Worm (Caenorhabditis elegans) whole organism, young adult: ENCODE results near the gene K04B12.2.
A peak's percentile ranks its signal among the peaks of the same experiment; 100 is the strongest.

Experiments
- B0336.3 ChIP-seq: fragments of 200-800 bp; sonication (Bioruptor generic); IDR thresholded peaks from 2 replicates; pipeline ENCODE4 v1.3.6; 2022; ENCODE audit warnings: missing genetic modification characterization, missing compliant biosample characterization
- C17E4.6 ChIP-seq: fragments of 200-800 bp; sonication (Bioruptor generic); IDR thresholded peaks from 2 replicates; pipeline ENCODE4 v1.3.6; 2022; ENCODE audit warnings: missing genetic modification reagents, missing genetic modification characterization, missing compliant biosample characterization
- D2030.7 ChIP-seq: fragments of 200-800 bp; sonication (Bioruptor generic); IDR thresholded peaks from 2 replicates; pipeline ENCODE4 v1.3.6; 2022; ENCODE audit warnings: missing genetic modification reagents, missing genetic modification characterization, missing compliant biosample characterization
- F52B5.7 ChIP-seq: sonication (generic microtip); optimal IDR thresholded peaks from 2 replicates; lab custom pipeline; 2016; ENCODE audit warnings: mild to moderate bottlenecking, missing genetic modification characterization, missing compliant biosample characterization
- F55B11.4 ChIP-seq: sonication (generic microtip); optimal IDR thresholded peaks from 2 replicates; lab custom pipeline; 2016; ENCODE audit warnings: missing compliant biosample characterization, missing genetic modification characterization, borderline replicate concordance; ENCODE audit not compliant: insufficient read depth
- F57A8.1 ChIP-seq: fragments of 200-800 bp; sonication (Bioruptor generic); optimal IDR thresholded peaks from 2 replicates; lab custom pipeline; 2018; ENCODE audit warnings: mild to moderate bottlenecking, missing genetic modification characterization, moderate library complexity, missing compliant biosample characterization
- F57C9.4 ChIP-seq: sonication (generic microtip); optimal IDR thresholded peaks from 2 replicates; lab custom pipeline; 2017; ENCODE audit warnings: mild to moderate bottlenecking, missing genetic modification characterization, missing compliant biosample characterization
- Y53F4B.3 ChIP-seq: fragments of 200-800 bp; sonication (Bioruptor generic); IDR thresholded peaks from 2 replicates; pipeline ENCODE4 v1.3.6; 2022; ENCODE audit warnings: missing genetic modification reagents, missing genetic modification characterization, missing compliant biosample characterization
- Y53G8AR.9 ChIP-seq: fragments of 200-800 bp; sonication (Bioruptor generic); conservative IDR thresholded peaks from 2 replicates; pipeline ENCODE4 v1.3.6; 2022; ENCODE audit warnings: missing genetic modification reagents, missing genetic modification characterization, missing compliant biosample characterization
- Y56A3A.18 ChIP-seq: fragments of 200-800 bp; sonication (Bioruptor generic); IDR thresholded peaks from 2 replicates; pipeline ENCODE4 v1.3.6; 2022; ENCODE audit warnings: missing genetic modification reagents, missing genetic modification characterization, missing compliant biosample characterization
- Y67H2A.10 ChIP-seq: fragments of 200-800 bp; sonication (Bioruptor generic); conservative IDR thresholded peaks from 2 replicates; pipeline ENCODE4 v1.3.6; 2022; ENCODE audit warnings: missing genetic modification reagents, missing genetic modification characterization, missing compliant biosample characterization
- Y79H2A.3 ChIP-seq: fragments of 200-800 bp; sonication (Bioruptor generic); conservative IDR thresholded peaks from 2 replicates; pipeline ENCODE4 v1.3.6; 2022; ENCODE audit warnings: missing genetic modification reagents, missing genetic modification characterization, missing compliant biosample characterization
- Y95B8A.8 ChIP-seq: fragments of 200-800 bp; sonication (Bioruptor generic); IDR thresholded peaks from 2 replicates; pipeline ENCODE4 v1.3.6; 2022; ENCODE audit warnings: missing genetic modification reagents, missing genetic modification characterization, missing compliant biosample characterization
- atf-7 ChIP-seq: sonication (generic microtip); optimal IDR thresholded peaks from 2 replicates; lab custom pipeline; 2017; ENCODE audit warnings: mild to moderate bottlenecking, missing genetic modification characterization, missing compliant biosample characterization
- athp-1 ChIP-seq: sonication (generic microtip); optimal IDR thresholded peaks from 2 replicates; lab custom pipeline; 2017; ENCODE audit warnings: mild to moderate bottlenecking, missing genetic modification characterization, missing compliant biosample characterization
- attf-3 ChIP-seq: fragments of 200-800 bp; sonication (Bioruptor generic); conservative IDR thresholded peaks from 2 replicates; pipeline ENCODE4 v1.3.6; 2022; ENCODE audit warnings: missing genetic modification reagents, missing genetic modification characterization, missing compliant biosample characterization
- attf-6 ChIP-seq: fragments of 200-800 bp; sonication (Bioruptor generic); IDR thresholded peaks from 2 replicates; pipeline ENCODE4 v1.3.6; 2022; ENCODE audit warnings: missing genetic modification reagents, missing genetic modification characterization, missing compliant biosample characterization
- bed-2 ChIP-seq: fragments of 200-800 bp; sonication (Bioruptor generic); IDR thresholded peaks from 2 replicates; pipeline ENCODE4 v1.3.6; 2022; ENCODE audit warnings: missing genetic modification reagents, missing genetic modification characterization, missing compliant biosample characterization
- cebp-1 ChIP-seq, 2 experiments: fragments of 200-800 bp in 1 of 2; sonication (Bioruptor generic) in 1 of 2; sonication (generic microtip) in 1 of 2; IDR thresholded peaks in 1 of 2; optimal IDR thresholded peaks in 1 of 2; 2 replicates each; pipeline versions ENCODE4 v1.3.6 to Lab custom; 2017 to 2022; ENCODE audit warnings: missing compliant biosample characterization in 2 of 2, missing genetic modification characterization in 2 of 2, mild to moderate bottlenecking in 1 of 2, missing genetic modification reagents in 1 of 2, moderate library complexity in 1 of 2
- ceh-100 ChIP-seq: fragments of 200-800 bp; sonication (Bioruptor generic); IDR thresholded peaks from 2 replicates; pipeline ENCODE4 v1.3.6; 2022; ENCODE audit warnings: missing genetic modification reagents, missing genetic modification characterization, missing compliant biosample characterization
- ceh-27 ChIP-seq: fragments of 200-800 bp; sonication (Bioruptor generic); optimal IDR thresholded peaks from 2 replicates; lab custom pipeline; 2018; ENCODE audit warnings: mild to moderate bottlenecking, missing genetic modification characterization, moderate library complexity, missing compliant biosample characterization
- ceh-40 ChIP-seq: fragments of 200-800 bp; sonication (Bioruptor generic); IDR thresholded peaks from 2 replicates; pipeline ENCODE4 v1.3.6; 2022; ENCODE audit warnings: missing genetic modification characterization, missing compliant biosample characterization
- ceh-79 ChIP-seq: sonication (generic microtip); optimal IDR thresholded peaks from 2 replicates; lab custom pipeline; 2017; ENCODE audit warnings: mild to moderate bottlenecking, missing genetic modification characterization, missing compliant biosample characterization
- ceh-91 ChIP-seq: fragments of 200-800 bp; sonication (Bioruptor generic); IDR thresholded peaks from 2 replicates; pipeline ENCODE4 v1.3.6; 2022; ENCODE audit warnings: missing genetic modification reagents, missing genetic modification characterization, missing compliant biosample characterization
- chd-7 ChIP-seq: sonication (generic microtip); optimal IDR thresholded peaks from 2 replicates; lab custom pipeline; 2016; ENCODE audit warnings: mild to moderate bottlenecking, missing genetic modification characterization, moderate library complexity, missing compliant biosample characterization
- die-1 ChIP-seq: sonication (generic microtip); optimal IDR thresholded peaks from 2 replicates; lab custom pipeline; 2016; ENCODE audit warnings: missing genotype, mild to moderate bottlenecking, missing genetic modification characterization, missing compliant biosample characterization
- dox-1 ChIP-seq: fragments of 200-800 bp; sonication (Bioruptor generic); IDR thresholded peaks from 2 replicates; pipeline ENCODE4 v1.3.6; 2022; ENCODE audit warnings: missing genetic modification reagents, missing genetic modification characterization, missing compliant biosample characterization
- ekl-4 ChIP-seq: fragments of 200-800 bp; sonication (Bioruptor generic); IDR thresholded peaks from 2 replicates; pipeline ENCODE4 v1.3.6; 2022; ENCODE audit warnings: missing genetic modification reagents, missing genetic modification characterization, missing compliant biosample characterization
- fkh-3 ChIP-seq: sonication (generic microtip); optimal IDR thresholded peaks from 2 replicates; lab custom pipeline; 2016; ENCODE audit warnings: mild to moderate bottlenecking, missing genetic modification characterization, missing compliant biosample characterization
- gei-17 ChIP-seq: fragments of 200-800 bp; sonication (Bioruptor generic); optimal IDR thresholded peaks from 2 replicates; lab custom pipeline; 2018; ENCODE audit warnings: mild to moderate bottlenecking, missing genetic modification characterization, missing compliant biosample characterization
- him-1 ChIP-seq: sonication (generic microtip); optimal IDR thresholded peaks from 2 replicates; lab custom pipeline; 2016; ENCODE audit warnings: missing genotype, missing genetic modification reagents, missing genetic modification characterization, missing compliant biosample characterization
- hlh-26 ChIP-seq: fragments of 200-800 bp; sonication (Bioruptor generic); conservative IDR thresholded peaks from 2 replicates; pipeline ENCODE4 v1.3.6; 2022; ENCODE audit warnings: missing genetic modification reagents, missing genetic modification characterization, missing compliant biosample characterization
- hrde-1 ChIP-seq: sonication (generic microtip); optimal IDR thresholded peaks from 2 replicates; lab custom pipeline; 2016; ENCODE audit warnings: missing genetic modification characterization, mild to moderate bottlenecking, missing compliant biosample characterization, moderate library complexity, missing genotype, missing genetic modification reagents, borderline replicate concordance
- let-607 ChIP-seq, 2 experiments: fragments of 200-800 bp in 1 of 2; sonication (Bioruptor generic) in 1 of 2; sonication (generic microtip) in 1 of 2; optimal IDR thresholded peaks; 2 replicates each; lab custom pipeline; 2016 to 2018; ENCODE audit warnings: mild to moderate bottlenecking in 2 of 2, missing compliant biosample characterization in 2 of 2, missing genetic modification characterization in 2 of 2, moderate library complexity in 2 of 2, missing genotype in 1 of 2
- lin-35 ChIP-seq, 3 experiments: fragments of 150-350 bp in 2 of 3; sonication (generic microtip) in 1 of 3; optimal IDR thresholded peaks; 2 replicates each; lab custom pipeline; 2014 to 2018; ENCODE audit warnings: missing biosample characterization in 3 of 3, missing genetic modification characterization in 3 of 3, missing genetic modification reagents in 3 of 3
- madf-10 ChIP-seq: sonication (generic microtip); optimal IDR thresholded peaks from 2 replicates; lab custom pipeline; 2016; ENCODE audit warnings: mild to moderate bottlenecking, missing genetic modification characterization, missing compliant biosample characterization
- madf-3 ChIP-seq: fragments of 200-800 bp; sonication (Bioruptor generic); IDR thresholded peaks from 2 replicates; pipeline ENCODE4 v1.3.6; 2022; ENCODE audit warnings: missing genetic modification reagents, missing genetic modification characterization, missing compliant biosample characterization
- nfya-1 ChIP-seq: sonication (generic microtip); optimal IDR thresholded peaks from 2 replicates; lab custom pipeline; 2017; ENCODE audit warnings: antibody characterized with exemption, missing compliant biosample characterization, missing genetic modification characterization, borderline replicate concordance; ENCODE audit not compliant: insufficient read depth
- nfya-2 ChIP-seq: fragments of 200-800 bp; sonication (Bioruptor generic); IDR thresholded peaks from 2 replicates; pipeline ENCODE4 v1.3.6; 2022; ENCODE audit warnings: missing genetic modification reagents, missing genetic modification characterization, missing compliant biosample characterization
- pha-4 ChIP-seq: fragments of 150-350 bp; sonication (generic microtip); optimal IDR thresholded peaks from 2 replicates; lab custom pipeline; 2014; ENCODE audit warnings: missing biosample characterization, missing genetic modification reagents, missing genetic modification characterization
- rec-8 ChIP-seq, 2 experiments: sonication (generic microtip); optimal IDR thresholded peaks; 2 replicates each; lab custom pipeline; 2016; ENCODE audit warnings: mild to moderate bottlenecking in 2 of 2, missing genetic modification characterization in 2 of 2, missing genetic modification reagents in 2 of 2, missing genotype in 2 of 2, missing biosample characterization in 1 of 2, missing compliant biosample characterization in 1 of 2, moderate library complexity in 1 of 2
- rpc-1 ChIP-seq, 2 experiments: fragments of 150-350 bp in 1 of 2; sonication (generic microtip) in 1 of 2; optimal IDR thresholded peaks; 2 replicates each; lab custom pipeline; 2014 to 2018; ENCODE audit warnings: missing biosample characterization in 1 of 2, missing genetic modification characterization in 1 of 2, missing genetic modification reagents in 1 of 2, missing genotype in 1 of 2
- snpc-1.1 ChIP-seq: sonication (generic microtip); optimal IDR thresholded peaks from 2 replicates; lab custom pipeline; 2017; ENCODE audit warnings: missing genetic modification characterization, mild to moderate bottlenecking, missing compliant biosample characterization, antibody characterized with exemption, moderate library complexity, missing genotype, missing genetic modification reagents; ENCODE audit not compliant: insufficient read depth
- snpc-3.4 ChIP-seq: sonication (generic microtip); optimal IDR thresholded peaks from 2 replicates; lab custom pipeline; 2017; ENCODE audit warnings: missing genetic modification characterization, mild to moderate bottlenecking, missing compliant biosample characterization, antibody characterized with exemption, moderate library complexity, missing genotype, missing genetic modification reagents
- sptf-2 ChIP-seq: fragments of 200-800 bp; sonication (Bioruptor generic); optimal IDR thresholded peaks from 2 replicates; lab custom pipeline; 2018; ENCODE audit warnings: mild to moderate bottlenecking, missing genetic modification characterization, missing compliant biosample characterization
- xnd-1 ChIP-seq: sonication (generic microtip); optimal IDR thresholded peaks from 2 replicates; lab custom pipeline; 2016; ENCODE audit warnings: missing genotype, missing genetic modification reagents, missing genetic modification characterization, missing compliant biosample characterization
- ztf-22 ChIP-seq: fragments of 200-800 bp; sonication (Bioruptor generic); optimal IDR thresholded peaks from 2 replicates; lab custom pipeline; 2018; ENCODE audit warnings: mild to moderate bottlenecking, missing genetic modification characterization, moderate library complexity, missing compliant biosample characterization

The K04B12.2 gene

ce11 chrII:14441144-14441543 lies 3.4 kb upstream of the K04B12.2 start, which contains the start of gene smg-8 (continued):
- TF ChIP-seq pha-4 (tag; lab: Kevin White, UChicago) (no peak), attf-6 (GFP tag; lab: Robert Waterston, UW) (no peak), madf-10 (tag; lab: Kevin White, UChicago) (no peak), ceh-40 (GFP tag; lab: Robert Waterston, UW) (no peak), Y95B8A.8 (GFP tag; lab: Robert Waterston, UW) (no peak), ztf-22 (GFP tag; lab: Kevin White, UChicago) (no peak), F57C9.4 (tag; lab: Kevin White, UChicago) (no peak), lin-35 (GFP tag; optimal IDR thresholded peaks at IDR 0.05; lab: Kevin White, UChicago) (peak in 2 of 3 experiments; percentile 25 to 90), B0336.3 (GFP tag; lab: Robert Waterston, UW) (no peak), bed-2 (GFP tag; lab: Robert Waterston, UW) (no peak), Y53F4B.3 (no peak), chd-7 (tag; lab: Kevin White, UChicago) (no peak), ceh-79 (tag; lab: Kevin White, UChicago) (no peak), cebp-1 (GFP tag; IDR thresholded peaks at IDR 0.05; lab: Robert Waterston, UW) (no peak), cebp-1 (tag; optimal IDR thresholded peaks at IDR 0.05; lab: Kevin White, UChicago) (no peak), dox-1 (GFP tag; lab: Robert Waterston, UW) (no peak), ceh-100 (GFP tag; lab: Robert Waterston, UW) (no peak), ekl-4 (no peak), die-1 (tag; lab: Kevin White, UChicago) (no peak), ceh-91 (GFP tag; lab: Robert Waterston, UW) (no peak), rpc-1 (optimal IDR thresholded peaks at IDR 0.05; lab: Kevin White, UChicago) (no peak), rpc-1 (tag; optimal IDR thresholded peaks at IDR 0.05; lab: Kevin White, UChicago) (no peak), Y67H2A.10 (GFP tag; lab: Robert Waterston, UW) (no peak), athp-1 (tag; lab: Kevin White, UChicago) (no peak), F52B5.7 (no peak), hrde-1 (tag; lab: Kevin White, UChicago) (no peak), F57A8.1 (no peak), hlh-26 (GFP tag; lab: Robert Waterston, UW) (no peak), snpc-1.1 (tag; lab: Kevin White, UChicago) (no peak), nfya-2 (no peak), xnd-1 (tag; lab: Kevin White, UChicago) (peak; percentile 35), C17E4.6 (no peak), him-1 (tag; lab: Kevin White, UChicago) (peak; percentile 8), attf-3 (GFP tag; lab: Robert Waterston, UW) (0 out of 2 replicates have a peak, but pooled peaks have one; percentile 29), let-607 (tag; optimal IDR thresholded peaks at IDR 0.05; lab: Kevin White, UChicago) (no peak), ceh-27 (GFP tag; lab: Kevin White, UChicago) (no peak), sptf-2 (GFP tag; lab: Kevin White, UChicago) (no peak), rec-8 (tag; optimal IDR thresholded peaks at IDR 0.05; lab: Kevin White, UChicago) (no peak), nfya-1 (tag; lab: Kevin White, UChicago) (no peak), D2030.7 (no peak), snpc-3.4 (tag; lab: Kevin White, UChicago) (peak; percentile 12), madf-3 (GFP tag; lab: Robert Waterston, UW) (no peak), F55B11.4 (no peak), gei-17 (GFP tag; lab: Kevin White, UChicago) (no peak), fkh-3 (tag; lab: Kevin White, UChicago) (no peak), Y79H2A.3 (no peak), Y56A3A.18 (GFP tag; lab: Robert Waterston, UW) (no peak), atf-7 (no peak), Y53G8AR.9 (no peak)
